Worm (Caenorhabditis elegans) whole organism, early embryonic: Measurements from ENCODE around the gene sumv-1.

Experiments
- B0310.2 ChIP-seq: sonication (generic microtip); optimal IDR thresholded peaks from 2 replicates; lab custom pipeline; 2016; ENCODE audit warnings: mild to moderate bottlenecking, missing genetic modification characterization, missing compliant biosample characterization
- aly-1 ChIP-seq: sonication (generic microtip); optimal IDR thresholded peaks from 2 replicates; lab custom pipeline; 2016; ENCODE audit warnings: missing genetic modification characterization, missing compliant biosample characterization
- ama-1 ChIP-seq: fragments of 150-350 bp; optimal IDR thresholded peaks from 2 replicates; lab custom pipeline; 2014
- ceh-36 ChIP-seq: sonication (generic microtip); optimal IDR thresholded peaks from 2 replicates; lab custom pipeline; 2016; ENCODE audit warnings: missing genetic modification characterization, inconsistent platforms, missing compliant biosample characterization
- ets-7 ChIP-seq: sonication (generic microtip); optimal IDR thresholded peaks from 2 replicates; lab custom pipeline; 2016; ENCODE audit warnings: missing genotype, missing genetic modification characterization, missing compliant biosample characterization
- flt-1 ChIP-seq: fragments of 200-800 bp; sonication (Bioruptor generic); IDR thresholded peaks from 2 replicates; pipeline ENCODE4 v1.3.6; 2022; ENCODE audit warnings: missing genetic modification characterization, missing compliant biosample characterization
- hmbx-1 ChIP-seq: sonication (generic microtip); optimal IDR thresholded peaks from 2 replicates; lab custom pipeline; 2016; ENCODE audit warnings: mild to moderate bottlenecking, missing genetic modification characterization, missing compliant biosample characterization
- hmg-4 ChIP-seq: fragments of 200-800 bp; sonication (Bioruptor generic); optimal IDR thresholded peaks from 2 replicates; lab custom pipeline; 2018; ENCODE audit warnings: mild to moderate bottlenecking, missing genetic modification characterization, missing compliant biosample characterization
- hnd-1 ChIP-seq: sonication (generic microtip); optimal IDR thresholded peaks from 2 replicates; lab custom pipeline; 2016; ENCODE audit warnings: missing genetic modification characterization, missing compliant biosample characterization
- pes-1 ChIP-seq: fragments of 200-800 bp; sonication (Bioruptor generic); IDR thresholded peaks from 2 replicates; pipeline ENCODE4 v1.3.6; 2022; ENCODE audit warnings: missing genetic modification reagents, missing genetic modification characterization, missing compliant biosample characterization
- sea-1 ChIP-seq: fragments of 200-800 bp; sonication (Bioruptor generic); conservative IDR thresholded peaks from 2 replicates; pipeline ENCODE4 v1.3.6; 2022; ENCODE audit warnings: missing genetic modification characterization, missing compliant biosample characterization
- tbx-11 ChIP-seq: fragments of 200-800 bp; sonication (Bioruptor generic); IDR thresholded peaks from 2 replicates; pipeline ENCODE4 v1.3.6; 2022; ENCODE audit warnings: missing genetic modification characterization, missing compliant biosample characterization
- tbx-37 ChIP-seq: fragments of 200-800 bp; sonication (Bioruptor generic); conservative IDR thresholded peaks from 2 replicates; pipeline ENCODE4 v1.3.6; 2022; ENCODE audit warnings: missing genetic modification reagents, missing genetic modification characterization, missing compliant biosample characterization
- tra-4 ChIP-seq: sonication (generic microtip); optimal IDR thresholded peaks from 2 replicates; lab custom pipeline; 2017; ENCODE audit warnings: missing genetic modification characterization, missing compliant biosample characterization

ce11 chrIII:5286205-5286604, 32.2 kb upstream of the sumv-1 start, which contains the start of gene ZC395.11:
- TF ChIP-seq tbx-37 (GFP tag; lab: Robert Waterston, UW) (no peak), ama-1 (lab: Kevin White, UChicago) (no peak), hmbx-1 (no peak), sea-1 (no peak), B0310.2 (no peak), ceh-36 (tag; lab: Kevin White, UChicago) (no peak), hnd-1 (tag; lab: Kevin White, UChicago) (no peak), aly-1 (tag; lab: Kevin White, UChicago) (no peak), flt-1 (GFP tag; lab: Robert Waterston, UW) (no peak), hmg-4 (GFP tag; lab: Kevin White, UChicago) (no peak), tbx-11 (GFP tag; lab: Robert Waterston, UW) (no peak), ets-7 (tag; lab: Kevin White, UChicago) (no peak), tra-4 (tag; lab: Kevin White, UChicago) (no peak), pes-1 (GFP tag; lab: Robert Waterston, UW) (no peak)
